Fruit fly (Drosophila melanogaster): ENCODE results near the gene CG3430.

The CG3430 gene

DNA sequence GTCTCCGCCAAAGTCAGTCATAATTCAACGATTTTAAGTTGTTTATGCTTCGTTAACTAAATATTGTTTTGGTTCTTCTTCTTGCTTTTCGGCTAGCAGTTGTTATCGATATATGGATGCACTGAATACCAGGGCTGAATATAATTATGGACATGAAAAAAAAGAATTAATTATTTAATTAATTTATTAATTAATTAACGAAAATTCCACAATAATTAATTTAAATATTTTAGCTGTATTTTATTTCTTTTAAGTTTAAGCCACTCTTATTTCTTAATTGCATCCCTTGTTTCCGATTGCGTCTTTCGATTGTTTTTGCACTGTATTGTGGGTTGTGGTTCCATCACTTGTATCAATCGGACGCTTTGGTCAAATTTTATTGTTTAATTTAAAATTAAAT is 6.7 kb upstream of the CG3430 start, which contains the start of the genes Gas41 and SA1 (continued):
- TF ChIP-seq CG1647 (GFP tag; optimal IDR thresholded peaks at IDR 0.05) (peak; percentile 10), Usf (GFP tag; optimal IDR thresholded peaks at IDR 0.05) (no peak), Dad (GFP tag; optimal IDR thresholded peaks at IDR 0.05) (no peak), CG6689 (GFP tag; IDR thresholded peaks at IDR 0.05) (peak; percentile 93), CG4328 (GFP tag; optimal IDR thresholded peaks at IDR 0.05) (peak; percentile 71)

DNA sequence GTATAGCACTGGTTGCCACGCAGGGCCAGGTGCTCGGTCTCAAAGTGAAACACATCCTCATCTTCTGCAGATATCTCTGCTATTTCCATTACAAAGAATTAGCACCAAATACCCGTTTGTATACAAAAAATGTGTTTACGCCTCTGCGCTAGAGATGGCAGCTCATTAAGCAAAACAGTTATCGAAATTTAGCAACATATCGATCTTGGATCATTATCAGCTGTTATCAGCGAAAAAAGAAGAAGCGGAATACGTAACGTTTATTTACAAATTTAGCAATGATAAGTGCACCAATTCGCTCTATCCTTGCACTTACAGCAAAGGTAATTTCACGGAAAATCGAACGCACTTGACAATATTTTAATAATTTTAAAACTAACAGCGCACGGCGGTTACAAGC is 3.4 kb downstream of the CG3430 start, which contains the start of the genes Atac1 and Hmgcl:
Atac1 (minus strand) TSS at position 164 of the 400 bp plus-strand sequence.
Hmgcl (plus strand) TSS at position 213 of the 400 bp plus-strand sequence.
- TF ChIP-seq CG6683 (GFP tag; optimal IDR thresholded peaks at IDR 0.05) (no peak), pzg (GFP tag; optimal IDR thresholded peaks at IDR 0.05) (peak; percentile 19), CG13775 (GFP tag; optimal IDR thresholded peaks at IDR 0.05) (peak; percentile 92), CG17385 (GFP tag; optimal IDR thresholded peaks at IDR 0.05) (peak; percentile 89), HLHmδ (GFP tag; optimal IDR thresholded peaks at IDR 0.05) (no peak), chinmo (GFP tag; IDR thresholded peaks at IDR 0.05; ENCODE audit: partially characterized antibody) (0 out of 4 replicates have a peak, but pooled peaks have one; percentile 36), CG11504 (tag; optimal IDR thresholded peaks at IDR 0.05) (no peak), CG11456 (GFP tag; IDR thresholded peaks at IDR 0.05) (no peak), Nf-YC (tag; optimal IDR thresholded peaks at IDR 0.05) (no peak), Bteb2 (GFP tag; optimal IDR thresholded peaks at IDR 0.05) (no peak), CG13624 (GFP tag; optimal IDR thresholded peaks at IDR 0.05) (no peak), Dll (GFP tag; IDR thresholded peaks at IDR 0.05; ENCODE audit: partially characterized antibody) (peak; percentile 68), Dref (GFP tag; IDR thresholded peaks at IDR 0.05) (peak; percentile 65), crp (GFP tag; optimal IDR thresholded peaks at IDR 0.05) (peak in 1 of 2 experiments; percentile 78), CG2116 (GFP tag; optimal IDR thresholded peaks at IDR 0.05) (peak; percentile 14), CG6791 (GFP tag; IDR thresholded peaks at IDR 0.05; ENCODE audit: partially characterized antibody) (no peak), CG7928 (GFP tag; optimal IDR thresholded peaks at IDR 0.05) (no peak), row (GFP tag; IDR thresholded peaks at IDR 0.05) (peak; percentile 9; the same call in 1 of the 3 replicates), BEAF-32 (GFP tag; optimal IDR thresholded peaks at IDR 0.05) (peak; percentile 35), CG34224 (GFP tag; IDR thresholded peaks at IDR 0.05; ENCODE audit: partially characterized antibody) (peak; percentile 23; the same call in 1 of the 3 replicates), Doc3 (GFP tag; IDR thresholded peaks at IDR 0.05; ENCODE audit: partially characterized antibody) (0 out of 3 replicates have a peak, but pooled peaks have one; percentile 18), CG8290 (GFP tag; optimal IDR thresholded peaks at IDR 0.05) (peak; percentile 63), CG8290 (tag; optimal IDR thresholded peaks at IDR 0.05) (no peak), YL-1 (GFP tag; optimal IDR thresholded peaks at IDR 0.05) (peak; percentile 3), gem (tag; optimal IDR thresholded peaks at IDR 0.05) (no peak), Scr (GFP tag; IDR thresholded peaks at IDR 0.05; ENCODE audit: partially characterized antibody) (0 out of 2 replicates have a peak, but pooled peaks have one; percentile 16), sens (GFP tag) (peak; percentile 5), dm (GFP tag; optimal IDR thresholded peaks at IDR 0.05) (peak; percentile 17), HLH4C (GFP tag; IDR thresholded peaks at IDR 0.05; ENCODE audit: partially characterized antibody) (peak; percentile 18; the same call in 1 of the 3 replicates), Side (GFP tag; optimal IDR thresholded peaks at IDR 0.05) (no peak), ham (GFP tag; IDR thresholded peaks at IDR 0.05) (no peak), vvl (GFP tag; IDR thresholded peaks at IDR 0.05) (0 out of 2 replicates have a peak, but pooled peaks have one; percentile 32), sens-2 (GFP tag; IDR thresholded peaks at IDR 0.05) (no peak), unc-4 (GFP tag; IDR thresholded peaks at IDR 0.05; ENCODE audit: partially characterized antibody) (peak; percentile 46; the same call in 1 of the 2 replicates), MBD-R2 (GFP tag; IDR thresholded peaks at IDR 0.05) (peak; percentile 78), emc (GFP tag; optimal IDR thresholded peaks at IDR 0.05) (no peak), amos (GFP tag; IDR thresholded peaks at IDR 0.05; ENCODE audit: partially characterized antibody) (peak; percentile 6; the same call in 1 of the 2 replicates), Sry-δ (GFP tag; optimal IDR thresholded peaks at IDR 0.05) (peak; percentile 76), CG18764 (GFP tag; optimal IDR thresholded peaks at IDR 0.05) (no peak), MESR4 (GFP tag; optimal IDR thresholded peaks at IDR 0.05) (peak; percentile 42), zen2 (GFP tag; IDR thresholded peaks at IDR 0.05; ENCODE audit: partially characterized antibody) (peak; percentile 35; the same call in 1 of the 3 replicates), Pdp1 (GFP tag; optimal IDR thresholded peaks at IDR 0.05) (peak in 1 of 2 experiments; percentile 87), Atf6 (GFP tag; IDR thresholded peaks at IDR 0.05) (no peak)

All from whole organism, embryonic.